Worm (Caenorhabditis elegans): ENCODE results near the gene ceeh-1.

ceeh-1 gene

ce11 chrIII:790591-790990, 41.5 kb downstream of the ceeh-1 start:
- TF ChIP-seq nhr-23 (tag; optimal IDR thresholded peaks at IDR 0.05) = no peak
- no peak for TF ChIP-seq mbf-1 (tag; optimal IDR thresholded peaks at IDR 0.05)
- TF ChIP-seq crh-2 (tag; optimal IDR thresholded peaks at IDR 0.05) = no peak
- no peak for TF ChIP-seq nhr-12 (tag; optimal IDR thresholded peaks at IDR 0.05)

ce11 chrIII:789604-790003, 42.5 kb downstream of the ceeh-1 start:
- peak in 1 of 2 experiments; percentile 39 for TF ChIP-seq lsy-2 (tag; optimal IDR thresholded peaks at IDR 0.05)
- TF ChIP-seq R02D3.7 (tag; optimal IDR thresholded peaks at IDR 0.05) = no peak
- peak; percentile 5 for TF ChIP-seq nhr-21 (tag; optimal IDR thresholded peaks at IDR 0.05)
- TF ChIP-seq fos-1 (tag; optimal IDR thresholded peaks at IDR 0.05) = no peak

- TF ChIP-seq egl-27 (tag; optimal IDR thresholded peaks at IDR 0.05) = no peak
- TF ChIP-seq aly-2 (tag; optimal IDR thresholded peaks at IDR 0.05) = no peak
- TF ChIP-seq lin-11 (tag; optimal IDR thresholded peaks at IDR 0.05) = peak; percentile 80
- peak; percentile 38 for TF ChIP-seq mab-5 (tag; optimal IDR thresholded peaks at IDR 0.05)
- peak; percentile 54 for TF ChIP-seq F13H6.1 (tag; optimal IDR thresholded peaks at IDR 0.05)
- peak; percentile 72 for TF ChIP-seq sma-3 (GFP tag; optimal IDR thresholded peaks at IDR 0.05)
- TF ChIP-seq ztf-11 (tag; optimal IDR thresholded peaks at IDR 0.05) = no peak
- TF ChIP-seq mdl-1 (tag; optimal IDR thresholded peaks at IDR 0.05) = no peak
- no peak for TF ChIP-seq skn-1 (tag; optimal IDR thresholded peaks at IDR 0.05)
- TF ChIP-seq C34F6.9 (tag; optimal IDR thresholded peaks at IDR 0.05) = peak; percentile 89
- no peak for TF ChIP-seq nhr-237 (tag; optimal IDR thresholded peaks at IDR 0.05)
- no peak for TF ChIP-seq unc-39 (tag; optimal IDR thresholded peaks at IDR 0.05)
- no peak for TF ChIP-seq dmd-4 (tag; optimal IDR thresholded peaks at IDR 0.05)
- no peak for TF ChIP-seq Y55F3AM.14 (GFP tag; optimal IDR thresholded peaks at IDR 0.05)
- peak; percentile 58 for TF ChIP-seq gmeb-1 (tag; optimal IDR thresholded peaks at IDR 0.05)
- no peak for TF ChIP-seq ceh-82 (tag; optimal IDR thresholded peaks at IDR 0.05)
- TF ChIP-seq ztf-1 (GFP tag; conservative IDR thresholded peaks at IDR 0.05) = no peak
- no peak for TF ChIP-seq nhr-77 (tag; optimal IDR thresholded peaks at IDR 0.05)
- TF ChIP-seq nhr-23 (tag; optimal IDR thresholded peaks at IDR 0.05) = no peak
- no peak for TF ChIP-seq unc-62 (GFP tag; optimal IDR thresholded peaks at IDR 0.05)
- TF ChIP-seq fos-1 (tag; optimal IDR thresholded peaks at IDR 0.05) = peak; percentile 72
- TF ChIP-seq ztf-4 (tag; optimal IDR thresholded peaks at IDR 0.05) = no peak
- TF ChIP-seq nhr-21 (tag; optimal IDR thresholded peaks at IDR 0.05) = peak; percentile 4
- TF ChIP-seq ceh-16 (tag; optimal IDR thresholded peaks at IDR 0.05) = no peak
- peak; percentile 90 for TF ChIP-seq unc-55 (GFP tag; optimal IDR thresholded peaks at IDR 0.05)
- no peak for TF ChIP-seq ama-1 (optimal IDR thresholded peaks at IDR 0.05)
- TF ChIP-seq crh-2 (tag; optimal IDR thresholded peaks at IDR 0.05) = peak; percentile 72
- TF ChIP-seq snpc-4 (tag; optimal IDR thresholded peaks at IDR 0.05) = peak; percentile 8
- TF ChIP-seq lin-39 (tag; optimal IDR thresholded peaks at IDR 0.05) = no peak
- peak; percentile 62 for TF ChIP-seq nhr-25 (tag; optimal IDR thresholded peaks at IDR 0.05)
- no peak for TF ChIP-seq nhr-11 (tag; optimal IDR thresholded peaks at IDR 0.05)
- TF ChIP-seq elt-3 (tag; optimal IDR thresholded peaks at IDR 0.05) = no peak
- peak; percentile 39 for TF ChIP-seq nhr-129 (tag; optimal IDR thresholded peaks at IDR 0.05)
- TF ChIP-seq nhr-6 (tag; optimal IDR thresholded peaks at IDR 0.05) = no peak
- no peak for TF ChIP-seq blmp-1 (tag; optimal IDR thresholded peaks at IDR 0.05; ENCODE audit: insufficient read depth)
- TF ChIP-seq nhr-12 (tag; optimal IDR thresholded peaks at IDR 0.05) = no peak
- peak; percentile 59 for TF ChIP-seq lin-13 (GFP tag; optimal IDR thresholded peaks at IDR 0.05)
- no peak for TF ChIP-seq sem-4 (tag; optimal IDR thresholded peaks at IDR 0.05)
- no peak for TF ChIP-seq ZK546.5 (tag; optimal IDR thresholded peaks at IDR 0.05)
- peak; percentile 63 to 89 for TF ChIP-seq lsy-2 (tag; optimal IDR thresholded peaks at IDR 0.05)
- TF ChIP-seq peb-1 (tag; optimal IDR thresholded peaks at IDR 0.05) = no peak
- no peak for TF ChIP-seq mbf-1 (tag; optimal IDR thresholded peaks at IDR 0.05)
- TF ChIP-seq R02D3.7 (tag; optimal IDR thresholded peaks at IDR 0.05) = no peak
- TF ChIP-seq elt-1 (tag; optimal IDR thresholded peaks at IDR 0.05) = no peak
- TF ChIP-seq nhr-10 (tag; optimal IDR thresholded peaks at IDR 0.05) = no peak
- TF ChIP-seq zag-1 (tag; optimal IDR thresholded peaks at IDR 0.05) = no peak
- peak; percentile 55 for TF ChIP-seq sma-9 (GFP tag; optimal IDR thresholded peaks at IDR 0.05)
- no peak for TF ChIP-seq sma-9 (tag; optimal IDR thresholded peaks at IDR 0.05)
- no peak for TF ChIP-seq alr-1 (tag; optimal IDR thresholded peaks at IDR 0.05)
Observed at ce11 chrIII:783254-783753, 48.8 kb downstream of the ceeh-1 start, which contains the start of the genes dagl-2 and ppm-1.G. dagl-2 (minus strand) TSS chrIII:783305. ppm-1.G (plus strand) TSS chrIII:783703.

All from whole organism, L2 larva.